Fruit fly (Drosophila melanogaster) whole organism, embryonic: Measurements from ENCODE around the gene CG44008.

Experiments
- Atf3 ChIP-seq: fragments of 200-800 bp; sonication (Bioruptor generic); optimal IDR thresholded peaks from 3 replicates; lab custom pipeline; 2016; ENCODE audit warnings: missing biosample characterization, missing genetic modification characterization
- Bdp1 ChIP-seq: fragments of 200-800 bp; sonication (Bioruptor generic); optimal IDR thresholded peaks from 3 replicates; lab custom pipeline; 2016; ENCODE audit warnings: missing biosample characterization, missing genetic modification characterization
- CG10209 ChIP-seq: fragments of 200-800 bp; sonication (Bioruptor generic); optimal IDR thresholded peaks from 3 replicates; lab custom pipeline; 2017; ENCODE audit warnings: missing biosample characterization, mild to moderate bottlenecking, missing genetic modification characterization, missing genetic modification reagents
- CG10321 ChIP-seq: fragments of 200-800 bp; sonication (Bioruptor generic); IDR thresholded peaks from 2 replicates; pipeline ENCODE4 v1.3.6; 2022; ENCODE audit warnings: missing biosample characterization, missing genetic modification characterization
- CG12299 ChIP-seq: fragments of 200-800 bp; sonication (Bioruptor generic); optimal IDR thresholded peaks from 2 replicates; lab custom pipeline; 2018; ENCODE audit warnings: missing biosample characterization, mild to moderate bottlenecking, missing genetic modification characterization
- CG12942 ChIP-seq: fragments of 200-800 bp; sonication (Bioruptor generic); optimal IDR thresholded peaks from 3 replicates; lab custom pipeline; 2016; ENCODE audit warnings: missing biosample characterization, missing genetic modification characterization
- CG13123 ChIP-seq: fragments of 200-800 bp; sonication (Bioruptor generic); optimal IDR thresholded peaks from 2 replicates; lab custom pipeline; 2016; ENCODE audit warnings: missing biosample characterization, missing genetic modification characterization
- CG13624 ChIP-seq: fragments of 200-800 bp; sonication (Bioruptor generic); optimal IDR thresholded peaks from 2 replicates; lab custom pipeline; 2016; ENCODE audit warnings: missing biosample characterization, missing genetic modification characterization
- CG1602 ChIP-seq: fragments of 200-800 bp; sonication (Bioruptor generic); optimal IDR thresholded peaks from 3 replicates; lab custom pipeline; 2016; ENCODE audit warnings: missing biosample characterization, missing genetic modification characterization
- CG1647 ChIP-seq: fragments of 200-800 bp; sonication (Bioruptor generic); optimal IDR thresholded peaks from 3 replicates; lab custom pipeline; 2016; ENCODE audit warnings: missing biosample characterization, missing genetic modification characterization
- CG16779 ChIP-seq: fragments of 200-800 bp; sonication (Bioruptor generic); IDR thresholded peaks from 2 replicates; pipeline ENCODE4 v1.3.6; 2022; ENCODE audit warnings: missing biosample characterization, missing genetic modification characterization
- CG31224 ChIP-seq: fragments of 200-800 bp; sonication (Bioruptor generic); IDR thresholded peaks from 2 replicates; pipeline ENCODE4 v1.3.6; 2022; ENCODE audit warnings: missing biosample characterization, missing genetic modification characterization
- CG3163 ChIP-seq: fragments of 200-800 bp; sonication (Bioruptor generic); optimal IDR thresholded peaks from 3 replicates; lab custom pipeline; 2016; ENCODE audit warnings: missing biosample characterization, missing genetic modification characterization
- CG32532 ChIP-seq: fragments of 200-800 bp; sonication (Bioruptor generic); IDR thresholded peaks from 2 replicates; pipeline ENCODE4 v1.3.6; 2022; ENCODE audit warnings: missing biosample characterization, missing genetic modification characterization
- CG32767 ChIP-seq: fragments of 200-800 bp; sonication (Bioruptor generic); IDR thresholded peaks from 2 replicates; pipeline ENCODE4 v1.3.6; 2022; ENCODE audit warnings: missing biosample characterization, missing genetic modification characterization
- CG3407 ChIP-seq: fragments of 200-800 bp; sonication (Bioruptor generic); optimal IDR thresholded peaks from 2 replicates; lab custom pipeline; 2018; ENCODE audit warnings: missing biosample characterization, mild to moderate bottlenecking, missing genetic modification characterization
- CG34224 ChIP-seq: fragments of 200-800 bp; sonication (Bioruptor generic); IDR thresholded peaks from 3 replicates; pipeline ENCODE4 v1.3.6; 2022; ENCODE audit warnings: missing biosample characterization, missing genetic modification characterization; ENCODE audit not compliant: partially characterized antibody
- CG7357 ChIP-seq: fragments of 200-800 bp; sonication (Bioruptor generic); IDR thresholded peaks from 3 replicates; pipeline ENCODE4 v1.3.6; 2022; ENCODE audit warnings: missing biosample characterization, missing genetic modification characterization
- CG7745 ChIP-seq: fragments of 200-800 bp; sonication (Bioruptor generic); optimal IDR thresholded peaks from 2 replicates; lab custom pipeline; 2018; ENCODE audit warnings: missing biosample characterization, mild to moderate bottlenecking, missing genetic modification characterization, moderate library complexity
- CTCF ChIP-seq: fragments of 200-800 bp; sonication (Bioruptor generic); optimal IDR thresholded peaks from 2 replicates; lab custom pipeline; 2017; ENCODE audit warnings: missing biosample characterization, mild to moderate bottlenecking, missing genetic modification characterization, moderate library complexity
- D19B ChIP-seq: fragments of 200-800 bp; sonication (Bioruptor generic); optimal IDR thresholded peaks from 2 replicates; lab custom pipeline; 2017; ENCODE audit warnings: missing biosample characterization, mild to moderate bottlenecking, missing genetic modification characterization
- Dfd ChIP-seq, 2 experiments: fragments of >200 bp; optimal IDR thresholded peaks; 2 replicates each; lab custom pipeline; 2017; ENCODE audit warnings: missing biosample characterization in 2 of 2, missing genetic modification characterization in 2 of 2
- E2f1 ChIP-seq: fragments of 200-800 bp; sonication (Bioruptor generic); IDR thresholded peaks from 2 replicates; pipeline ENCODE4 v1.3.6; 2022; ENCODE audit warnings: missing biosample characterization, missing genetic modification characterization
- HmgD ChIP-seq: fragments of 200-800 bp; sonication (Bioruptor generic); optimal IDR thresholded peaks from 3 replicates; lab custom pipeline; 2016; ENCODE audit warnings: missing biosample characterization, missing genetic modification characterization
- Lim3 ChIP-seq: fragments of 200-800 bp; sonication (Bioruptor generic); IDR thresholded peaks from 2 replicates; pipeline ENCODE4 v1.3.6; 2022; ENCODE audit warnings: missing biosample characterization, missing genetic modification characterization
- Max ChIP-seq: fragments of 200-800 bp; sonication (Bioruptor generic); optimal IDR thresholded peaks from 2 replicates; lab custom pipeline; 2016; ENCODE audit warnings: missing biosample characterization, mild to moderate bottlenecking, missing genetic modification characterization
- Med ChIP-seq: fragments of 200-800 bp; sonication (Bioruptor generic); peaks from one replicate; lab custom pipeline; 2016; ENCODE audit warnings: missing biosample characterization, missing genetic modification characterization, mild to moderate bottlenecking, inconsistent platforms, moderate library complexity
- NC2β ChIP-seq: fragments of 200-800 bp; sonication (Bioruptor generic); optimal IDR thresholded peaks from 2 replicates; lab custom pipeline; 2016; ENCODE audit warnings: missing biosample characterization, missing genetic modification characterization
- Rfx ChIP-seq: fragments of 200-800 bp; sonication (Bioruptor generic); IDR thresholded peaks from 2 replicates; pipeline ENCODE4 v1.3.6; 2022; ENCODE audit warnings: missing biosample characterization, missing genetic modification characterization
- Trl ChIP-seq, 3 experiments: fragments of >200 bp in 2 of 3; fragments of 200-800 bp in 1 of 3; sonication (Bioruptor generic) in 1 of 3; optimal IDR thresholded peaks; 2 replicates in 1 of 3; 3 replicates in 2 of 3; lab custom pipeline; 2016 to 2017; ENCODE audit warnings: missing biosample characterization in 1 of 3, missing genetic modification characterization in 1 of 3
- ase ChIP-seq: fragments of 200-800 bp; sonication (Bioruptor generic); IDR thresholded peaks from 3 replicates; pipeline ENCODE4 v1.3.6; 2022; ENCODE audit warnings: missing biosample characterization, missing genetic modification characterization
- chinmo ChIP-seq: fragments of 200-800 bp; sonication (Bioruptor generic); IDR thresholded peaks from 4 replicates; pipeline ENCODE4 v1.3.6; 2022; ENCODE audit warnings: missing biosample characterization, missing genetic modification characterization; ENCODE audit not compliant: partially characterized antibody
- esg ChIP-seq: fragments of 200-800 bp; sonication (Bioruptor generic); conservative IDR thresholded peaks from 2 replicates; pipeline ENCODE4 v1.3.6; 2022; ENCODE audit warnings: missing biosample characterization, missing genetic modification characterization
- ewg ChIP-seq: fragments of 200-800 bp; sonication (Bioruptor generic); optimal IDR thresholded peaks from 3 replicates; lab custom pipeline; 2017; ENCODE audit warnings: mild to moderate bottlenecking, missing biosample characterization, missing genetic modification reagents, missing genetic modification characterization
- fd64A ChIP-seq: fragments of 200-800 bp; sonication (Bioruptor generic); optimal IDR thresholded peaks from 3 replicates; lab custom pipeline; 2018; ENCODE audit warnings: missing biosample characterization, mild to moderate bottlenecking, missing genetic modification characterization
- gcm2 ChIP-seq: fragments of 200-800 bp; sonication (Bioruptor generic); optimal IDR thresholded peaks from 2 replicates; lab custom pipeline; 2016; ENCODE audit warnings: missing biosample characterization, missing genetic modification characterization
- gsb ChIP-seq: fragments of 200-800 bp; sonication (Bioruptor generic); IDR thresholded peaks from 2 replicates; pipeline ENCODE4 v1.3.6; 2022; ENCODE audit warnings: missing biosample characterization, missing genetic modification characterization
- insv ChIP-seq, 2 experiments: fragments of 200-800 bp; sonication (Bioruptor generic); optimal IDR thresholded peaks; 3 replicates each; lab custom pipeline; 2016 to 2018; ENCODE audit warnings: missing biosample characterization in 2 of 2, missing genetic modification characterization in 2 of 2
- kah ChIP-seq: fragments of 200-800 bp; sonication (Bioruptor generic); optimal IDR thresholded peaks from 2 replicates; lab custom pipeline; 2018; ENCODE audit warnings: missing biosample characterization, mild to moderate bottlenecking, missing genetic modification characterization
- onecut ChIP-seq: fragments of 200-800 bp; sonication (Bioruptor generic); IDR thresholded peaks from 2 replicates; pipeline ENCODE4 v1.3.6; 2022; ENCODE audit warnings: missing biosample characterization, missing genetic modification characterization
- psq ChIP-seq: fragments of 200-800 bp; sonication (Bioruptor generic); optimal IDR thresholded peaks from 2 replicates; lab custom pipeline; 2017; ENCODE audit warnings: missing biosample characterization, missing genetic modification characterization
- scrt ChIP-seq: fragments of 200-800 bp; sonication (Bioruptor generic); optimal IDR thresholded peaks from 2 replicates; lab custom pipeline; 2018; ENCODE audit warnings: missing biosample characterization, mild to moderate bottlenecking, missing genetic modification characterization, moderate library complexity
- sens ChIP-seq: fragments of 200-800 bp; sonication (Bioruptor generic); peaks from one replicate; lab custom pipeline; 2016; ENCODE audit warnings: missing biosample characterization, missing genetic modification characterization
- sqz ChIP-seq: fragments of 200-800 bp; sonication (Bioruptor generic); optimal IDR thresholded peaks from 3 replicates; lab custom pipeline; 2018; ENCODE audit warnings: missing biosample characterization, mild to moderate bottlenecking, missing genetic modification characterization
- toy ChIP-seq: fragments of 200-800 bp; sonication (Bioruptor generic); IDR thresholded peaks from 2 replicates; pipeline ENCODE4 v1.3.6; 2022; ENCODE audit warnings: missing biosample characterization, missing genetic modification characterization
- vnd ChIP-seq: fragments of 200-800 bp; sonication (Bioruptor generic); IDR thresholded peaks from 3 replicates; pipeline ENCODE4 v1.3.6; 2022; ENCODE audit warnings: missing biosample characterization, missing genetic modification characterization; ENCODE audit not compliant: partially characterized antibody
- zfh2 ChIP-seq: fragments of 200-800 bp; sonication (Bioruptor generic); optimal IDR thresholded peaks from 2 replicates; lab custom pipeline; 2016; ENCODE audit warnings: missing biosample characterization, missing genetic modification characterization

CG44008 gene

DNA sequence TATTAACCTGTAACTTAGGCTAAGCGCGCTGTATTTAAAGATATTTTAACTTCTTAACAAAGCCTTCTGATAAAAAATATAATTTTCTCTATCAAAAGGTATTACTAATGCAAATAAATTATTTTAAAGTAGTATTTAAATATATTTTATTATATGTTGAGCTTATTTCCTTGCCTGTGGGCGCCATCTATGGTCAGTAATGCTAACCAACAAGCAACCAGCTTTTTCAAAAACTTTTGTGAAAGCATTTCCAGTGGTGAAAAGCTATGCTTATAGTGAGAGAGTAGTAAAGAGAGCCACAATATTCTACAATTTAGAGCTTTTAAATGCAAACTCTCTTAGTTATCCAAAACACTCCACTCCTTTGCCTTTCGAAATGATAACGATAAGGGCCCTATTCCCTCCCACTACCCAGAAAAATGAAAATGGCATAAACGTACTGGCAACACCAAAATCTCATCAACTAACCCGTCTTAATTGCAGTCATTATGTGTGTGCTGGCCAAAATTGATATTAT is 36.6 kb upstream of the CG44008 start:
- TF ChIP-seq CG32532 (GFP tag; lab: Robert Waterston, UW) (no peak), CG7745 (no peak), CG13624 (no peak), CG32767 (no peak), Bdp1 (GFP tag; lab: Kevin White, UChicago) (no peak), CTCF (GFP tag; lab: Kevin White, UChicago) (peak; percentile 90), CG34224 (GFP tag; lab: Robert Waterston, UW) (no peak), Max (GFP tag; lab: Kevin White, UChicago) (no peak), zfh2 (GFP tag; lab: Kevin White, UChicago) (no peak), CG7357 (no peak), Lim3 (GFP tag; lab: Robert Waterston, UW) (no peak), vnd (GFP tag; lab: Robert Waterston, UW) (no peak), E2f1 (GFP tag; lab: Robert Waterston, UW) (no peak), CG13123 (GFP tag; lab: Kevin White, UChicago) (no peak), ewg (no peak), insv (GFP tag; optimal IDR thresholded peaks at IDR 0.05; lab: Kevin White, UChicago) (no peak), CG12299 (tag; lab: Kevin White, UChicago) (no peak), Dfd (GFP tag; optimal IDR thresholded peaks at IDR 0.05; lab: Kevin White, UChicago) (no peak), CG1647 (GFP tag; lab: Kevin White, UChicago) (no peak), D19B (GFP tag; lab: Kevin White, UChicago) (no peak), Med (GFP tag; lab: Kevin White, UChicago) (peak; percentile 10), toy (GFP tag; lab: Robert Waterston, UW) (no peak), CG10321 (GFP tag; lab: Robert Waterston, UW) (no peak), CG16779 (GFP tag; lab: Robert Waterston, UW) (no peak), Trl (optimal IDR thresholded peaks at IDR 0.05; lab: Kevin White, UChicago) (peak; percentile 48 to 75), Trl (GFP tag; optimal IDR thresholded peaks at IDR 0.05; lab: Kevin White, UChicago) (no peak), CG1602 (GFP tag; lab: Kevin White, UChicago) (no peak), CG12942 (no peak), Rfx (GFP tag; lab: Robert Waterston, UW) (no peak), Atf3 (GFP tag; lab: Kevin White, UChicago) (no peak), CG3163 (GFP tag; lab: Kevin White, UChicago) (peak; percentile 81)

DNA sequence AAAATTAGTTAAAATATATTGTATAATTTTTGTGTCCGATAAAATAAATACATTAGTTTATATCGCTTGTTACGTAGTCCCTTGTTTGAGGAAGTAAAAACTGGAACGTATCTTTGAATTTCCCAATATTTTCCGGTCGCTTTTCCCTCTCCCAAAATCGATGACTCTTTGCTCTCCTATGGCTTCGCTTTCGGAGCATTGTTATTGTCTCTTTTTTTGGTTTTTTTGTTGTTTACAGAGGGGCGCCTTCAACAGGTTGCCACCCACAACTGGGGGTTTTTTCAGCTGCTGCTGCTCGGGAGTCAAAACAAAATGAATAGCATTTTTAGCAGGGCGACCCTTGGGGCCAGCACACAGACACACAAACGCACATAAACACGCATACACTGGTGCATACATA is 32.6 kb upstream of the CG44008 start:
- TF ChIP-seq onecut (GFP tag; lab: Robert Waterston, UW) (peak; percentile 61), psq (GFP tag; lab: Kevin White, UChicago) (no peak), CG31224 (no peak), sqz (GFP tag; lab: Kevin White, UChicago) (peak; percentile 3), ase (GFP tag; lab: Robert Waterston, UW) (no peak), kah (peak; percentile 96), HmgD (no peak), scrt (GFP tag; lab: Kevin White, UChicago) (peak; percentile 98), gsb (GFP tag; lab: Robert Waterston, UW) (no peak), gcm2 (GFP tag; lab: Kevin White, UChicago) (no peak), CG3407 (GFP tag; lab: Kevin White, UChicago) (no peak), sens (GFP tag; lab: Kevin White, UChicago) (peak; percentile 8), Trl (optimal IDR thresholded peaks at IDR 0.05; lab: Kevin White, UChicago) (peak; percentile 42 to 60), Trl (GFP tag; optimal IDR thresholded peaks at IDR 0.05; lab: Kevin White, UChicago) (no peak), fd64A (no peak), esg (GFP tag; lab: Robert Waterston, UW) (no peak), chinmo (GFP tag; lab: Robert Waterston, UW) (0 out of 4 replicates have a peak, but pooled peaks have one; percentile 15), NC2β (GFP tag; lab: Kevin White, UChicago) (no peak), CG10209 (GFP tag; lab: Kevin White, UChicago) (no peak)
- TF ChIP-seq, all 482 proteins: peak for 7
